Worm (Caenorhabditis elegans) whole organism, young adult: Measurements from ENCODE around the gene K08H2.4.
A peak's percentile ranks its signal among the peaks of the same experiment; 100 is the strongest.

Experiments used
- B0035.1 ChIP-seq: sonication (generic microtip); optimal IDR thresholded peaks from 2 replicates; lab custom pipeline; 2016; ENCODE audit warnings: missing genetic modification characterization, mild to moderate bottlenecking, missing compliant biosample characterization, missing genotype, missing genetic modification reagents
- B0336.3 ChIP-seq: fragments of 200-800 bp; sonication (Bioruptor generic); IDR thresholded peaks from 2 replicates; pipeline ENCODE4 v1.3.6; 2022; ENCODE audit warnings: missing genetic modification characterization, missing compliant biosample characterization
- C06A6.2 ChIP-seq: fragments of 200-800 bp; sonication (Bioruptor generic); conservative IDR thresholded peaks from 2 replicates; pipeline ENCODE4 v1.3.6; 2022; ENCODE audit warnings: missing genetic modification characterization, missing compliant biosample characterization
- D2030.7 ChIP-seq: fragments of 200-800 bp; sonication (Bioruptor generic); IDR thresholded peaks from 2 replicates; pipeline ENCODE4 v1.3.6; 2022; ENCODE audit warnings: missing genetic modification reagents, missing genetic modification characterization, missing compliant biosample characterization
- F22D6.2 ChIP-seq: sonication (generic microtip); optimal IDR thresholded peaks from 2 replicates; lab custom pipeline; 2016; ENCODE audit warnings: mild to moderate bottlenecking, missing genetic modification characterization, missing compliant biosample characterization
- F37B4.10 ChIP-seq: fragments of 200-800 bp; sonication (Bioruptor generic); IDR thresholded peaks from 2 replicates; pipeline ENCODE4 v1.3.6; 2022; ENCODE audit warnings: missing genetic modification characterization, missing compliant biosample characterization
- F49E8.2 ChIP-seq: sonication (generic microtip); optimal IDR thresholded peaks from 3 replicates; lab custom pipeline; 2017; ENCODE audit warnings: missing genetic modification characterization, mild to moderate bottlenecking, missing compliant biosample characterization, antibody characterized with exemption, moderate library complexity; ENCODE audit not compliant: insufficient read depth
- F57A8.1 ChIP-seq: fragments of 200-800 bp; sonication (Bioruptor generic); optimal IDR thresholded peaks from 2 replicates; lab custom pipeline; 2018; ENCODE audit warnings: mild to moderate bottlenecking, missing genetic modification characterization, moderate library complexity, missing compliant biosample characterization
- F57C9.4 ChIP-seq: sonication (generic microtip); optimal IDR thresholded peaks from 2 replicates; lab custom pipeline; 2017; ENCODE audit warnings: mild to moderate bottlenecking, missing genetic modification characterization, missing compliant biosample characterization
- K11D2.4 ChIP-seq: fragments of 200-800 bp; sonication (Bioruptor generic); IDR thresholded peaks from 2 replicates; pipeline ENCODE4 v1.3.6; 2022; ENCODE audit warnings: missing genetic modification reagents, missing genetic modification characterization, missing compliant biosample characterization
- Y56A3A.18 ChIP-seq: fragments of 200-800 bp; sonication (Bioruptor generic); IDR thresholded peaks from 2 replicates; pipeline ENCODE4 v1.3.6; 2022; ENCODE audit warnings: missing genetic modification reagents, missing genetic modification characterization, missing compliant biosample characterization
- Y79H2A.3 ChIP-seq: fragments of 200-800 bp; sonication (Bioruptor generic); conservative IDR thresholded peaks from 2 replicates; pipeline ENCODE4 v1.3.6; 2022; ENCODE audit warnings: missing genetic modification reagents, missing genetic modification characterization, missing compliant biosample characterization
- ZK185.1 ChIP-seq: sonication (generic microtip); optimal IDR thresholded peaks from 2 replicates; lab custom pipeline; 2016; ENCODE audit warnings: mild to moderate bottlenecking, missing genetic modification characterization, missing compliant biosample characterization; ENCODE audit not compliant: poor library complexity, severe bottlenecking
- atf-7 ChIP-seq: sonication (generic microtip); optimal IDR thresholded peaks from 2 replicates; lab custom pipeline; 2017; ENCODE audit warnings: mild to moderate bottlenecking, missing genetic modification characterization, missing compliant biosample characterization
- attf-3 ChIP-seq: fragments of 200-800 bp; sonication (Bioruptor generic); conservative IDR thresholded peaks from 2 replicates; pipeline ENCODE4 v1.3.6; 2022; ENCODE audit warnings: missing genetic modification reagents, missing genetic modification characterization, missing compliant biosample characterization
- attf-5 ChIP-seq: fragments of 200-800 bp; sonication (Bioruptor generic); optimal IDR thresholded peaks from 2 replicates; lab custom pipeline; 2018; ENCODE audit warnings: mild to moderate bottlenecking, missing genetic modification characterization, missing compliant biosample characterization
- ccch-3 ChIP-seq: fragments of 200-800 bp; sonication (Bioruptor generic); optimal IDR thresholded peaks from 2 replicates; lab custom pipeline; 2018; ENCODE audit warnings: mild to moderate bottlenecking, missing genetic modification characterization, missing compliant biosample characterization
- cebp-1 ChIP-seq, 2 experiments: fragments of 200-800 bp in 1 of 2; sonication (Bioruptor generic) in 1 of 2; sonication (generic microtip) in 1 of 2; IDR thresholded peaks in 1 of 2; optimal IDR thresholded peaks in 1 of 2; 2 replicates each; pipeline versions ENCODE4 v1.3.6 to Lab custom; 2017 to 2022; ENCODE audit warnings: missing compliant biosample characterization in 2 of 2, missing genetic modification characterization in 2 of 2, mild to moderate bottlenecking in 1 of 2, missing genetic modification reagents in 1 of 2, moderate library complexity in 1 of 2
- cebp-2 ChIP-seq: fragments of 200-800 bp; sonication (Bioruptor generic); IDR thresholded peaks from 2 replicates; pipeline ENCODE4 v1.3.6; 2022; ENCODE audit warnings: missing genetic modification characterization, missing compliant biosample characterization
- ceh-27 ChIP-seq: fragments of 200-800 bp; sonication (Bioruptor generic); optimal IDR thresholded peaks from 2 replicates; lab custom pipeline; 2018; ENCODE audit warnings: mild to moderate bottlenecking, missing genetic modification characterization, moderate library complexity, missing compliant biosample characterization
- die-1 ChIP-seq: sonication (generic microtip); optimal IDR thresholded peaks from 2 replicates; lab custom pipeline; 2016; ENCODE audit warnings: missing genotype, mild to moderate bottlenecking, missing genetic modification characterization, missing compliant biosample characterization
- dox-1 ChIP-seq: fragments of 200-800 bp; sonication (Bioruptor generic); IDR thresholded peaks from 2 replicates; pipeline ENCODE4 v1.3.6; 2022; ENCODE audit warnings: missing genetic modification reagents, missing genetic modification characterization, missing compliant biosample characterization
- dpff-1 ChIP-seq: sonication (generic microtip); optimal IDR thresholded peaks from 2 replicates; lab custom pipeline; 2017; ENCODE audit warnings: mild to moderate bottlenecking, missing genetic modification characterization, missing compliant biosample characterization
- dpl-1 ChIP-seq: fragments of 150-350 bp; optimal IDR thresholded peaks from 2 replicates; lab custom pipeline; 2014; ENCODE audit warnings: missing biosample characterization, missing genetic modification reagents, missing genetic modification characterization
- egrh-3 ChIP-seq: fragments of 200-800 bp; sonication (Bioruptor generic); IDR thresholded peaks from 2 replicates; pipeline ENCODE4 v1.3.6; 2022; ENCODE audit warnings: missing genetic modification reagents, missing genetic modification characterization, missing compliant biosample characterization
- hrde-1 ChIP-seq: sonication (generic microtip); optimal IDR thresholded peaks from 2 replicates; lab custom pipeline; 2016; ENCODE audit warnings: missing genetic modification characterization, mild to moderate bottlenecking, missing compliant biosample characterization, moderate library complexity, missing genotype, missing genetic modification reagents, borderline replicate concordance
- hsf-1 ChIP-seq: fragments of 200-800 bp; sonication (Bioruptor generic); IDR thresholded peaks from 2 replicates; pipeline ENCODE4 v1.3.6; 2022; ENCODE audit warnings: missing genetic modification reagents, missing genetic modification characterization, missing compliant biosample characterization
- lag-1 ChIP-seq: fragments of 200-800 bp; sonication (Bioruptor generic); IDR thresholded peaks from 2 replicates; pipeline ENCODE4 v1.3.6; 2022; ENCODE audit warnings: missing genetic modification reagents, missing genetic modification characterization, missing compliant biosample characterization
- let-526 ChIP-seq: fragments of 200-800 bp; sonication (Bioruptor generic); IDR thresholded peaks from 2 replicates; pipeline ENCODE4 v1.3.6; 2022; ENCODE audit warnings: missing genetic modification reagents, missing genetic modification characterization, missing compliant biosample characterization
- lin-40 ChIP-seq: sonication (generic microtip); optimal IDR thresholded peaks from 2 replicates; lab custom pipeline; 2016; ENCODE audit warnings: missing genetic modification characterization, mild to moderate bottlenecking, missing compliant biosample characterization, missing genotype, missing genetic modification reagents
- mes-4 ChIP-seq: sonication (generic microtip); optimal IDR thresholded peaks from 2 replicates; lab custom pipeline; 2016; ENCODE audit warnings: missing genotype, missing genetic modification characterization, missing compliant biosample characterization
- nhr-120 ChIP-seq: fragments of 200-800 bp; sonication (Bioruptor generic); IDR thresholded peaks from 2 replicates; pipeline ENCODE4 v1.3.6; 2022; ENCODE audit warnings: missing genetic modification characterization, missing compliant biosample characterization
- nhr-80 ChIP-seq: sonication (generic microtip); optimal IDR thresholded peaks from 2 replicates; lab custom pipeline; 2016; ENCODE audit warnings: missing genetic modification characterization, missing compliant biosample characterization
- pha-4 ChIP-seq: fragments of 150-350 bp; sonication (generic microtip); optimal IDR thresholded peaks from 2 replicates; lab custom pipeline; 2014; ENCODE audit warnings: missing biosample characterization, missing genetic modification reagents, missing genetic modification characterization
- rec-8 ChIP-seq, 2 experiments: sonication (generic microtip); optimal IDR thresholded peaks; 2 replicates each; lab custom pipeline; 2016; ENCODE audit warnings: mild to moderate bottlenecking in 2 of 2, missing genetic modification characterization in 2 of 2, missing genetic modification reagents in 2 of 2, missing genotype in 2 of 2, missing biosample characterization in 1 of 2, missing compliant biosample characterization in 1 of 2, moderate library complexity in 1 of 2
- repo-1 ChIP-seq: sonication (generic microtip); optimal IDR thresholded peaks from 2 replicates; lab custom pipeline; 2017; ENCODE audit warnings: mild to moderate bottlenecking, missing genetic modification characterization, missing compliant biosample characterization
- snpc-3.4 ChIP-seq: sonication (generic microtip); optimal IDR thresholded peaks from 2 replicates; lab custom pipeline; 2017; ENCODE audit warnings: missing genetic modification characterization, mild to moderate bottlenecking, missing compliant biosample characterization, antibody characterized with exemption, moderate library complexity, missing genotype, missing genetic modification reagents
- tbp1 ChIP-seq: fragments of 200-800 bp; sonication (Bioruptor generic); optimal IDR thresholded peaks from 2 replicates; lab custom pipeline; 2018; ENCODE audit warnings: mild to moderate bottlenecking, missing genetic modification characterization, missing compliant biosample characterization
- unc-130 ChIP-seq: sonication (generic microtip); optimal IDR thresholded peaks from 2 replicates; lab custom pipeline; 2016; ENCODE audit warnings: missing genetic modification reagents, missing genetic modification characterization, missing compliant biosample characterization
- xnd-1 ChIP-seq: sonication (generic microtip); optimal IDR thresholded peaks from 2 replicates; lab custom pipeline; 2016; ENCODE audit warnings: missing genotype, missing genetic modification reagents, missing genetic modification characterization, missing compliant biosample characterization
- ztf-26 ChIP-seq: sonication (generic microtip); optimal IDR thresholded peaks from 2 replicates; lab custom pipeline; 2017; ENCODE audit warnings: missing genetic modification characterization, missing compliant biosample characterization
- ztf-6 ChIP-seq: fragments of 200-800 bp; sonication (Bioruptor generic); IDR thresholded peaks from 2 replicates; pipeline ENCODE4 v1.3.6; 2022; ENCODE audit warnings: missing genetic modification reagents, missing genetic modification characterization, missing compliant biosample characterization

The K08H2.4 gene

DNA sequence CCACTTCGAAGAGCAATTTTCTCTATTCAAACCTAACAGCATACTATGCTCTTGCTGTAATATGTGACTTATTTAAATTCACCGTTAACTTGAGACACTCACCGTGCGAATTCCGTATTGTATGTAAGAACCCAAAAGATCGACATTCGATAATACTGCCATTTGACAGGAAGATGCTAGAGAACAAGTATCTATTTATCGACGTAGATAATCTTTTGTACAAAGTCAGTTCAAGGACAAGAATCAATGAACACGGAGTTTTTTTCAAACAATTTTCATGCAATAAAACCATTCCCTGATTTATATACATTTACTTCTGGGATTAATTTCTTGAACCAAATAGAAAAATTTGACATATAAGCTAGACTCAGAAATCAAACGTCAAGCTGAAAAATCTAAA is 10.0 kb downstream of the K08H2.4 start, which contains the start of gene K08H2.7 (continued):
- no peak for TF ChIP-seq F49E8.2 (tag; lab: Kevin White, UChicago)
- TF ChIP-seq hsf-1 (GFP tag; lab: Robert Waterston, UW) = no peak
- no peak for TF ChIP-seq ccch-3 (GFP tag; lab: Kevin White, UChicago)

DNA sequence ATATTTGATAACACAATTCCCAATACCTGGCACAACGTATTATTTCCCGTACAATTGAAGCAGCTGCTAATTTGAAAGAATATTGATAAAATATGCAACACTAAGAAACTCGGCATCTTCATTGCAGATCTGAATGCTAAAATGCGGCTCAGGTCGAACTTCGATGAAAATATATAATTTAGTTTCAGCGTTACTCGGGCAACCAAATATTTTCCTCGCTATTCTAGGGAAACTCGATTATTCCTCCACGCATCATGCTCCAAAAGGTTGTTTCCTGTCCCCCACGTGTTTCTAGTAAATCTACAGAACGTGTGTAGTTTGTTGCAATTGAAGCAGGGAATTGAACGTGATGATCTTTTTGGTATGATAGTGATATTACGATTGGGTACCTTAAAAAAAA is 10.8 kb downstream of the K08H2.4 start:
- TF ChIP-seq lag-1 (GFP tag; lab: Robert Waterston, UW) (no peak), D2030.7 (GFP tag; lab: Robert Waterston, UW) (no peak), mes-4 (tag; lab: Kevin White, UChicago) (no peak), F37B4.10 (GFP tag; lab: Robert Waterston, UW) (no peak), B0336.3 (GFP tag; lab: Robert Waterston, UW) (no peak), die-1 (no peak), Y56A3A.18 (no peak), F57C9.4 (tag; lab: Kevin White, UChicago) (no peak)

DNA sequence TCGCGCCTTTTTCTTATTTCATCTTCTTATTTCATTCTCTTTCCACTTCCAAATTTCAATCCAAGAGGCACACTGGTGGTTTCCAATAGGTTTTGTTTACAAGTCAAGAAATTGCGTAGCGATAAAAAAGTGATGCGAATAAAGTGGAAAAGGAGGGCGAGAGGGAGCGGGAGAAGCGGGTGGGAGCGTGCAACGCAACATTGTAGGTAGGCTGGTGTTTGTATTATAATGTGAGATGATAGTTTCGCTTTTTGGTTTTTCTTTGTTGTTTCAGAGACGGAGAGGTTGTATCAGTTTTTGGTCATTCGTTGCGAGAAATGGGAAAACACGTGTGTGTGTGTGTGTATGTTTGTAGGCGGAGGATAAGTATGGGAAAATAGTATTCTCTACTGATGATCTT is 11.9 kb downstream of the K08H2.4 start:
- TF ChIP-seq nhr-120 (no peak), ZK185.1 (peak; percentile 30), xnd-1 (tag; lab: Kevin White, UChicago) (no peak), hrde-1 (tag; lab: Kevin White, UChicago) (no peak), ceh-27 (GFP tag; lab: Kevin White, UChicago) (no peak), dox-1 (GFP tag; lab: Robert Waterston, UW) (peak; percentile 38; the same call in 1 of the 2 replicates), mes-4 (tag; lab: Kevin White, UChicago) (no peak), lag-1 (GFP tag; lab: Robert Waterston, UW) (no peak), cebp-2 (no peak), C06A6.2 (GFP tag; lab: Robert Waterston, UW) (no peak), pha-4 (tag; lab: Kevin White, UChicago) (peak; percentile 90), snpc-3.4 (tag; lab: Kevin White, UChicago) (peak; percentile 12), B0336.3 (GFP tag; lab: Robert Waterston, UW) (peak; percentile 60; the same call in 1 of the 2 replicates), unc-130 (GFP tag; lab: Kevin White, UChicago) (no peak), atf-7 (tag; lab: Kevin White, UChicago) (peak; percentile 38), cebp-1 (GFP tag; IDR thresholded peaks at IDR 0.05; lab: Robert Waterston, UW) (0 out of 2 replicates have a peak, but pooled peaks have one; percentile 21), cebp-1 (tag; optimal IDR thresholded peaks at IDR 0.05; lab: Kevin White, UChicago) (peak; percentile 45), rec-8 (tag; optimal IDR thresholded peaks at IDR 0.05; lab: Kevin White, UChicago) (no peak), dpff-1 (no peak), ztf-26 (no peak), lin-40 (tag; lab: Kevin White, UChicago) (peak; percentile 31), let-526 (0 out of 2 replicates have a peak, but pooled peaks have one; percentile 18), nhr-80 (tag; lab: Kevin White, UChicago) (peak; percentile 89), dpl-1 (GFP tag; lab: Kevin White, UChicago) (no peak), ztf-6 (GFP tag; lab: Robert Waterston, UW) (no peak), attf-5 (GFP tag; lab: Kevin White, UChicago) (no peak), F22D6.2 (tag; lab: Kevin White, UChicago) (no peak), tbp1 (GFP tag; lab: Kevin White, UChicago) (peak; percentile 12), repo-1 (tag; lab: Kevin White, UChicago) (peak; percentile 16), B0035.1 (tag; lab: Kevin White, UChicago) (no peak), egrh-3 (GFP tag; lab: Robert Waterston, UW) (no peak), F57A8.1 (GFP tag; lab: Kevin White, UChicago) (no peak), attf-3 (GFP tag; lab: Robert Waterston, UW) (no peak), K11D2.4 (GFP tag; lab: Robert Waterston, UW) (no peak), Y79H2A.3 (GFP tag; lab: Robert Waterston, UW) (no peak)
